Worm (Caenorhabditis elegans) whole organism, L4 larva: ENCODE measurements around the gene txt-18.

ENCODE experiments used
- D1046.2 ChIP-seq: fragments of 200-800 bp; sonication (Bioruptor generic); IDR thresholded peaks from 2 replicates; pipeline ENCODE4 v1.3.6; 2022; ENCODE audit warnings: missing genetic modification characterization, missing compliant biosample characterization
- F44E2.7 ChIP-seq: fragments of 200-800 bp; sonication (Bioruptor generic); IDR thresholded peaks from 2 replicates; pipeline ENCODE4 v2.1.2; 2022; ENCODE audit warnings: missing genetic modification characterization, missing compliant biosample characterization
- F49E8.2 ChIP-seq: sonication (generic microtip); optimal IDR thresholded peaks from 2 replicates; lab custom pipeline; 2016; ENCODE audit warnings: missing compliant biosample characterization, mild to moderate bottlenecking, missing genetic modification characterization, borderline replicate concordance
- T20F7.1 ChIP-seq: fragments of 200-800 bp; sonication (Bioruptor generic); optimal IDR thresholded peaks from 2 replicates; lab custom pipeline; 2018; ENCODE audit warnings: mild to moderate bottlenecking, missing genetic modification characterization, missing compliant biosample characterization
- T26A8.4 ChIP-seq: fragments of 200-800 bp; sonication (Bioruptor generic); IDR thresholded peaks from 2 replicates; pipeline ENCODE4 v1.3.6; 2022; ENCODE audit warnings: missing genetic modification characterization, missing compliant biosample characterization
- Y75B8A.6 ChIP-seq: fragments of 200-800 bp; sonication (Bioruptor generic); IDR thresholded peaks from 2 replicates; pipeline ENCODE4 v1.3.6; 2022; ENCODE audit warnings: missing genetic modification reagents, missing genetic modification characterization, missing compliant biosample characterization
- ZK337.2 ChIP-seq: fragments of 200-800 bp; sonication (Bioruptor generic); IDR thresholded peaks from 2 replicates; pipeline ENCODE4 v1.3.6; 2022; ENCODE audit warnings: missing genetic modification reagents, missing genetic modification characterization, missing compliant biosample characterization
- aha-1 ChIP-seq: fragments of 150-350 bp; peaks from one replicate; lab custom pipeline; 2014; ENCODE audit warnings: missing biosample characterization, missing genetic modification characterization
- arid-1 ChIP-seq: fragments of 200-800 bp; sonication (Bioruptor generic); conservative IDR thresholded peaks from 2 replicates; pipeline ENCODE4 v1.3.6; 2022; ENCODE audit warnings: missing genetic modification reagents, missing genetic modification characterization, missing compliant biosample characterization
- ceh-28 ChIP-seq: fragments of 150-350 bp; optimal IDR thresholded peaks from 2 replicates; lab custom pipeline; 2014; ENCODE audit warnings: missing biosample characterization, missing genetic modification reagents, missing genetic modification characterization
- ceh-32 ChIP-seq: sonication (generic microtip); optimal IDR thresholded peaks from 2 replicates; lab custom pipeline; 2016; ENCODE audit warnings: mild to moderate bottlenecking, missing genetic modification characterization, missing compliant biosample characterization; ENCODE audit not compliant: poor library complexity
- ceh-44 ChIP-seq: fragments of 200-800 bp; sonication (Bioruptor generic); IDR thresholded peaks from 2 replicates; pipeline ENCODE4 v1.3.6; 2022; ENCODE audit warnings: missing genetic modification reagents, missing genetic modification characterization, missing compliant biosample characterization
- daf-12 ChIP-seq: fragments of 150-350 bp; optimal IDR thresholded peaks from 2 replicates; lab custom pipeline; 2014; ENCODE audit warnings: missing biosample characterization, missing genetic modification reagents, missing genetic modification characterization
- dmd-6 ChIP-seq: fragments of 200-800 bp; sonication (Bioruptor generic); IDR thresholded peaks from 2 replicates; pipeline ENCODE4 v1.3.6; 2022; ENCODE audit warnings: missing genetic modification reagents, missing genetic modification characterization, missing compliant biosample characterization
- dpl-1 ChIP-seq: fragments of 150-350 bp; optimal IDR thresholded peaks from 2 replicates; lab custom pipeline; 2014; ENCODE audit warnings: missing biosample characterization, missing genetic modification reagents, missing genetic modification characterization
- egl-43 ChIP-seq: fragments of 200-800 bp; sonication (Bioruptor generic); IDR thresholded peaks from 2 replicates; pipeline ENCODE4 v1.3.6; 2022; ENCODE audit warnings: missing genetic modification reagents, missing genetic modification characterization, missing compliant biosample characterization
- fkh-10 ChIP-seq: fragments of 150-350 bp; optimal IDR thresholded peaks from 2 replicates; lab custom pipeline; 2014; ENCODE audit warnings: missing biosample characterization, missing genetic modification reagents, missing genetic modification characterization
- lin-1 ChIP-seq: fragments of 200-800 bp; sonication (Bioruptor generic); IDR thresholded peaks from 2 replicates; pipeline ENCODE4 v1.3.6; 2022; ENCODE audit warnings: missing genetic modification reagents, missing genetic modification characterization, missing compliant biosample characterization
- lin-13 ChIP-seq: fragments of 150-350 bp; optimal IDR thresholded peaks from 2 replicates; lab custom pipeline; 2014; ENCODE audit warnings: missing biosample characterization, missing genetic modification reagents, missing genetic modification characterization
- lin-29 ChIP-seq: fragments of 200-800 bp; sonication (Bioruptor generic); IDR thresholded peaks from 2 replicates; pipeline ENCODE4 v1.3.6; 2022; ENCODE audit warnings: missing genetic modification reagents, missing genetic modification characterization, missing compliant biosample characterization
- madf-9 ChIP-seq: fragments of 200-800 bp; sonication (Bioruptor generic); conservative IDR thresholded peaks from 2 replicates; pipeline ENCODE4 v1.3.6; 2022; ENCODE audit warnings: missing genetic modification reagents, missing genetic modification characterization, missing compliant biosample characterization
- mep-1 ChIP-seq: fragments of 150-350 bp; sonication (generic microtip); optimal IDR thresholded peaks from 3 replicates; lab custom pipeline; 2014; ENCODE audit warnings: missing biosample characterization, missing genetic modification characterization
- nhr-41 ChIP-seq: fragments of 200-800 bp; sonication (Bioruptor generic); IDR thresholded peaks from 2 replicates; pipeline ENCODE4 v1.3.6; 2022; ENCODE audit warnings: missing genetic modification reagents, missing genetic modification characterization, missing compliant biosample characterization
- nhr-42 ChIP-seq: fragments of 200-800 bp; sonication (Bioruptor generic); IDR thresholded peaks from 2 replicates; pipeline ENCODE4 v1.3.6; 2022; ENCODE audit warnings: missing genetic modification characterization, missing compliant biosample characterization
- nhr-48 ChIP-seq: sonication (generic microtip); optimal IDR thresholded peaks from 2 replicates; lab custom pipeline; 2016; ENCODE audit warnings: mild to moderate bottlenecking, missing genetic modification characterization, missing compliant biosample characterization
- nhr-76 ChIP-seq: fragments of 150-350 bp; optimal IDR thresholded peaks from 2 replicates; lab custom pipeline; 2014; ENCODE audit warnings: missing biosample characterization, missing genetic modification characterization
- saeg-2 ChIP-seq: fragments of 200-800 bp; sonication (Bioruptor generic); IDR thresholded peaks from 2 replicates; pipeline ENCODE4 v1.3.6; 2022; ENCODE audit warnings: missing genetic modification reagents, missing genetic modification characterization, missing compliant biosample characterization
- spr-3 ChIP-seq: fragments of 200-800 bp; sonication (Bioruptor generic); optimal IDR thresholded peaks from 2 replicates; lab custom pipeline; 2018; ENCODE audit warnings: mild to moderate bottlenecking, missing genetic modification characterization, missing compliant biosample characterization
- unc-39 ChIP-seq: sonication (generic microtip); optimal IDR thresholded peaks from 2 replicates; lab custom pipeline; 2017; ENCODE audit warnings: missing biosample characterization, missing genetic modification characterization
- unc-62 ChIP-seq, 3 experiments: fragments of 150-350 bp in 1 of 3; sonication (generic microtip); optimal IDR thresholded peaks in 2 of 3; peaks in 1 of 3; 1 replicate in 1 of 3; 2 replicates in 2 of 3; lab custom pipeline; 2014 to 2017; ENCODE audit warnings: missing biosample characterization in 3 of 3, missing genetic modification characterization in 3 of 3, missing genetic modification reagents in 3 of 3, missing genotype in 1 of 3
- zfp-3 ChIP-seq: fragments of 200-800 bp; sonication (Bioruptor generic); conservative IDR thresholded peaks from 2 replicates; pipeline ENCODE4 v1.3.6; 2022; ENCODE audit warnings: missing genetic modification reagents, missing genetic modification characterization, missing compliant biosample characterization

txt-18 gene

ce11 chrII:6303209-6303740 is 40.6 kb upstream of the txt-18 start, which contains the start of gene C29F5.1 (continued):
- TF ChIP-seq ZK337.2 (GFP tag; lab: Robert Waterston, UW) (0 out of 2 replicates have a peak, but pooled peaks have one; percentile 41), ceh-32 (tag; lab: Kevin White, UChicago) (no peak), spr-3 (GFP tag; lab: Kevin White, UChicago) (no peak), lin-1 (GFP tag; lab: Robert Waterston, UW) (no peak)

ce11 chrII:6306125-6306524 is 37.7 kb upstream of the txt-18 start, which contains the start of gene C29F5.8:
TSS of gene C29F5.8 (plus strand) at chrII:6306425.
- TF ChIP-seq nhr-48 (tag; lab: Kevin White, UChicago) (no peak), ceh-44 (GFP tag; lab: Robert Waterston, UW) (no peak), F49E8.2 (tag; lab: Kevin White, UChicago) (no peak), unc-39 (tag; lab: Kevin White, UChicago) (no peak), spr-3 (GFP tag; lab: Kevin White, UChicago) (no peak), F44E2.7 (GFP tag; lab: Robert Waterston, UW) (no peak), ceh-28 (no peak), D1046.2 (GFP tag; lab: Robert Waterston, UW) (no peak), zfp-3 (GFP tag; lab: Robert Waterston, UW) (no peak), nhr-76 (tag; lab: Kevin White, UChicago) (no peak), saeg-2 (no peak), nhr-41 (GFP tag; lab: Robert Waterston, UW) (no peak), lin-13 (GFP tag; lab: Kevin White, UChicago) (no peak), T26A8.4 (GFP tag; lab: Robert Waterston, UW) (no peak), fkh-10 (GFP tag; lab: Kevin White, UChicago) (no peak)
- TF ChIP-seq, all 104 proteins: peak for 0

ce11 chrII:6309198-6309597 is 34.7 kb upstream of the txt-18 start, which contains the start of gene glb-10:
TSS of gene glb-10 (minus strand) at chrII:6309298.
- TF ChIP-seq aha-1 (peak; percentile 80), madf-9 (GFP tag; lab: Robert Waterston, UW) (no peak)

- TF ChIP-seq daf-12 (no peak), dmd-6 (GFP tag; lab: Robert Waterston, UW) (no peak), arid-1 (GFP tag; lab: Robert Waterston, UW) (no peak), nhr-48 (tag; lab: Kevin White, UChicago) (no peak), egl-43 (GFP tag; lab: Robert Waterston, UW) (no peak), nhr-42 (GFP tag; lab: Robert Waterston, UW) (no peak), unc-62 (GFP tag; optimal IDR thresholded peaks at IDR 0.05 in 1 of 2; lab: Kevin White, UChicago) (peak in 1 of 2 experiments; percentile 44), unc-62 (tag; optimal IDR thresholded peaks at IDR 0.05; lab: Kevin White, UChicago) (no peak), lin-29 (no peak)
These were observed 32.4 kb upstream of the txt-18 start for ce11 chrII:6311459-6311858.

ce11 chrII:6311888-6312287 is 32.0 kb upstream of the txt-18 start:
- TF ChIP-seq lin-13 (GFP tag; lab: Kevin White, UChicago): no peak
- TF ChIP-seq dpl-1 (GFP tag; lab: Kevin White, UChicago): no peak
- peak; percentile 70 for TF ChIP-seq aha-1
- no peak for TF ChIP-seq Y75B8A.6
- no peak for TF ChIP-seq T20F7.1 (GFP tag; lab: Kevin White, UChicago)
- TF ChIP-seq mep-1 (tag; lab: Kevin White, UChicago): no peak
